Worm (Caenorhabditis elegans) whole organism, L2 larva: ENCODE measurements around the gene T08E11.1.

ENCODE experiments used
- alr-1 ChIP-seq: fragments of 150-350 bp; optimal IDR thresholded peaks from 2 replicates; lab custom pipeline; 2014; ENCODE audit warnings: missing biosample characterization, missing genetic modification characterization
- ama-1 ChIP-seq: fragments of 150-350 bp; optimal IDR thresholded peaks from 2 replicates; lab custom pipeline; 2018; ENCODE audit warnings: inconsistent platforms
- elt-1 ChIP-seq: fragments of 150-350 bp; optimal IDR thresholded peaks from 2 replicates; lab custom pipeline; 2014; ENCODE audit warnings: missing biosample characterization, missing genetic modification characterization
- lsy-2 ChIP-seq, 2 experiments: fragments of 150-350 bp in 1 of 2; sonication (generic microtip) in 1 of 2; optimal IDR thresholded peaks; 2 replicates each; lab custom pipeline; 2014 to 2017; ENCODE audit warnings: missing biosample characterization in 2 of 2, missing genetic modification characterization in 2 of 2
- nhr-77 ChIP-seq: fragments of 150-350 bp; optimal IDR thresholded peaks from 2 replicates; lab custom pipeline; 2014; ENCODE audit warnings: missing biosample characterization, missing genetic modification characterization
- zag-1 ChIP-seq: fragments of 150-350 bp; optimal IDR thresholded peaks from 2 replicates; lab custom pipeline; 2014; ENCODE audit warnings: missing biosample characterization, missing genetic modification characterization
- ztf-11 ChIP-seq: sonication (generic microtip); optimal IDR thresholded peaks from 2 replicates; lab custom pipeline; 2017; ENCODE audit warnings: missing biosample characterization, missing genetic modification characterization

- TF ChIP-seq zag-1 (tag; lab: Kevin White, UChicago) = no peak
- TF ChIP-seq nhr-77 (tag; lab: Kevin White, UChicago) = no peak
- no peak for TF ChIP-seq lsy-2 (tag; optimal IDR thresholded peaks at IDR 0.05; lab: Kevin White, UChicago)
- no peak for TF ChIP-seq ama-1 (lab: Kevin White, UChicago)
- no peak for TF ChIP-seq elt-1 (tag; lab: Kevin White, UChicago)
- no peak for TF ChIP-seq ztf-11
- TF ChIP-seq alr-1 (tag; lab: Kevin White, UChicago) = no peak
These were observed 34.7 kb downstream of the T08E11.1 start, which contains the start of gene math-10 for ce11 chrII:1870875-1871592.
